Fruit fly (Drosophila melanogaster) whole organism: ENCODE measurements around the gene Kyat.

ENCODE experiments used
- Dll ChIP-seq: fragments of >200 bp; optimal IDR thresholded peaks from 2 replicates; lab custom pipeline; 2017
- EcR ChIP-seq, 2 experiments: fragments of >200 bp; optimal IDR thresholded peaks; 2 replicates each; lab custom pipeline; 2017; ENCODE audit warnings: missing biosample characterization in 2 of 2, missing genetic modification characterization in 2 of 2, missing genetic modification reagents in 2 of 2
- pan ChIP-seq: fragments of >200 bp; optimal IDR thresholded peaks from 2 replicates; lab custom pipeline; 2017
- psq ChIP-seq: fragments of >200 bp; optimal IDR thresholded peaks from 2 replicates; lab custom pipeline; 2017
- usp ChIP-seq: fragments of >200 bp; optimal IDR thresholded peaks from 2 replicates; lab custom pipeline; 2017; ENCODE audit warnings: missing biosample characterization, missing genetic modification characterization, mixed read lengths

DNA sequence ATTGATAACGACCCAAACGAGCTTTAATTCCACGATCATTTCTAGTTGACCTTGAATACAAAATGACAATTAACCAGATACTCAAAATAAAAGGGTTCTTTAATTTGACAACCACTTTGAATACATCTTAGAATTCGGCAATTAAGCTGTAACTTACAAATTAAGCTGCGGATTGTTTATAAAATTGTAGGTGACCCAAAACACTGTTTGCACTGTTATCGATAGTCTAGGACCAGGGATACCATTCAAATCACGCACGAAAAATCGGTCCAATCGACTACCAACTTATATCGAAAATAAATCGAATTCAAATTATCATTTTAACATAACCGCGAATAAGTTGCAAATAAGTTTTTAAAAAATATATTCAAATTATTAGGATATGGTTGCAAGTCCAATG lies at the start of gene Kyat:
- TF ChIP-seq psq (no peak), usp (GFP tag; lab: Kevin White, UChicago) (no peak), Dll (lab: Kevin White, UChicago) (no peak), pan (lab: Kevin White, UChicago) (no peak), EcR (GFP tag; optimal IDR thresholded peaks at IDR 0.05; lab: Kevin White, UChicago) (no peak)
